Worm (Caenorhabditis elegans): Measurements from ENCODE around the gene Y73F8A.36.

The Y73F8A.36 gene

ce11 chrIV:15289508-15289907 lies 43.8 kb downstream of the Y73F8A.36 start:
- no peak for TF ChIP-seq unc-62 (GFP tag; optimal IDR thresholded peaks at IDR 0.05)

ce11 chrIV:15291162-15291561 lies 45.4 kb downstream of the Y73F8A.36 start, which contains the start of gene pqn-90:
Gene pqn-90 (minus strand): TSS chrIV:15291262.
- no peak for TF ChIP-seq unc-62 (GFP tag; optimal IDR thresholded peaks at IDR 0.05)

- no peak for TF ChIP-seq unc-62 (GFP tag; optimal IDR thresholded peaks at IDR 0.05)
Measured at ce11 chrIV:15291607-15292006, 45.9 kb downstream of the Y73F8A.36 start, which contains the start of gene pqn-91. Gene pqn-91 (plus strand): TSS chrIV:15291907.

- TF ChIP-seq unc-62 (GFP tag; optimal IDR thresholded peaks at IDR 0.05) = no peak
Measured at ce11 chrIV:15294040-15294439, 48.3 kb downstream of the Y73F8A.36 start, which contains the start of gene Y73F8A.10. Gene Y73F8A.10 (plus strand): TSS chrIV:15294340.
